Worm (Caenorhabditis elegans): ENCODE results near the gene ZC250.5.
A peak's percentile ranks its signal among the peaks of the same experiment; 100 is the strongest.

ZC250.5 gene

DNA sequence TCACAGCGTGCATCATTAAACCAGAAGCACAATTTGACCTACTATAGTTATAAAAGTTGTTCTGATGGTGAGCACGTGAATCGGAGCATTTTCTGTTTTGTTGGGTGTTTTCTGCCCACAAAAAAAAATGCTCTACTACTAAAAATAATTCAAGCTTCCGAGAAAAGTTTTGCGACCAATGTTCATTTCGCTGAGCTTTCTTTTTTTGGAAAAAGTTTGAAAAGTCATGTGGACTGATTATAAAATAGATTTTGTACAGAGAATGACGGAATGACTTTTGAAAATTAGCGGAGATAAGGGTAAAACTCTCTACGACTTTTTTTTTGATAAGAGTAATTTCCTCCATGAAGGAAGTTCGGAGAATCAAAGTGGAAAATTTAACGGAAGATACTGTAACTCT is 36.1 kb upstream of the ZC250.5 start:
- no peak for TF ChIP-seq mab-5 (tag; optimal IDR thresholded peaks at IDR 0.05)
- TF ChIP-seq gmeb-1 (tag; optimal IDR thresholded peaks at IDR 0.05) = no peak
- TF ChIP-seq ceh-82 (tag; optimal IDR thresholded peaks at IDR 0.05) = no peak
- no peak for TF ChIP-seq nhr-23 (tag; optimal IDR thresholded peaks at IDR 0.05)
- no peak for TF ChIP-seq C34F6.9 (tag; optimal IDR thresholded peaks at IDR 0.05)
- no peak for TF ChIP-seq ztf-1 (GFP tag; conservative IDR thresholded peaks at IDR 0.05)
- no peak for TF ChIP-seq zag-1 (tag; optimal IDR thresholded peaks at IDR 0.05)
- no peak for TF ChIP-seq ZK546.5 (tag; optimal IDR thresholded peaks at IDR 0.05)
- peak; percentile 20 for TF ChIP-seq crh-2 (tag; optimal IDR thresholded peaks at IDR 0.05)
- no peak for TF ChIP-seq skn-1 (tag; optimal IDR thresholded peaks at IDR 0.05)
- no peak for TF ChIP-seq peb-1 (tag; optimal IDR thresholded peaks at IDR 0.05)
- TF ChIP-seq mdl-1 (tag; optimal IDR thresholded peaks at IDR 0.05) = no peak
- no peak for TF ChIP-seq ama-1 (optimal IDR thresholded peaks at IDR 0.05)
- TF ChIP-seq mbf-1 (tag; optimal IDR thresholded peaks at IDR 0.05) = no peak
- TF ChIP-seq sma-9 (GFP tag; optimal IDR thresholded peaks at IDR 0.05) = peak; percentile 54
- TF ChIP-seq sma-9 (tag; optimal IDR thresholded peaks at IDR 0.05) = no peak
- TF ChIP-seq ztf-4 (tag; optimal IDR thresholded peaks at IDR 0.05) = no peak
- no peak for TF ChIP-seq nhr-11 (tag; optimal IDR thresholded peaks at IDR 0.05)
- no peak for TF ChIP-seq egl-27 (tag; optimal IDR thresholded peaks at IDR 0.05)
- TF ChIP-seq fos-1 (tag; optimal IDR thresholded peaks at IDR 0.05) = peak; percentile 41

DNA sequence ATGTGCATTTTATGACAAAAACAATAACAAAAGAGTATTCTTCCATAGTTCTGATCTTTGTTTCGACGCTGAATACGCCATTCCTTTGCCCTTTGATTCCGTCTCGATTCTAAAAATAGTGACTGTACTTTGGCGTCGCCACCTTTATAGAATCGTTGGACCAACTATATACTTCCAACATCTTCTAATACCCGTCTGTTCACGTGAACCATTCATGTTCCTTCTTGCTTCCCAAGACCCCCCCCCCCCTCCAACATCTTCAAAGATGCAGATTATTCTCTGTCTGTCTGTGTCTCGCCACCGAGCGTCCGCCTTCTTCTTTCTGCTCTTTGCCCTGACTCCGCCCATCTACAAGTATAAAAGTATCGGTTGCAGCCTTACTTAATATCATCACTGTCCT is 35.6 kb upstream of the ZC250.5 start:
- no peak for TF ChIP-seq mbf-1 (tag; optimal IDR thresholded peaks at IDR 0.05)
- no peak for TF ChIP-seq fos-1 (tag; optimal IDR thresholded peaks at IDR 0.05)
- no peak for TF ChIP-seq alr-1 (tag; optimal IDR thresholded peaks at IDR 0.05)
- TF ChIP-seq nhr-237 (tag; optimal IDR thresholded peaks at IDR 0.05) = no peak
- TF ChIP-seq unc-39 (tag; optimal IDR thresholded peaks at IDR 0.05) = no peak
- no peak for TF ChIP-seq nhr-129 (tag; optimal IDR thresholded peaks at IDR 0.05)
- no peak for TF ChIP-seq blmp-1 (tag; optimal IDR thresholded peaks at IDR 0.05; ENCODE audit: insufficient read depth)
- no peak for TF ChIP-seq lin-13 (GFP tag; optimal IDR thresholded peaks at IDR 0.05)

DNA sequence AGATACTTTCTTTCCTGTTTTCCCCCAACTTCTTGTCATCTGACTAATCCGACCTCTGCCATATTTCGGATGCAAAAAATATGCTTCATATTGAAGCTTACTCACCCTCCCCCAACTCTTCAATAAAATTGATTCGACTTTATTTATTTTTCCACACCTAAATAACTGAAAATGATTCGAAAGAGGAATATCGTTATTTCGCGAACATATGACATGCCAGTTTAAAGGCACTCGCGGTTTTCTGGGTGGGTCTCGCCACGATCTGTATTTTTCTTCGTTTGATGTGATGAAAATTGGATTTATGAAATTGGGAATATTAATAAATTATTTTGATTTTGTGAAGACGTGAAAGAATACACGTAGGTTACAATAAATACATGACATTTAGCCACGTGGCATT is 33.9 kb upstream of the ZC250.5 start, which contains the start of gene F44E7.3:
F44E7.3 (plus strand) TSS at position 319 of the 400 bp plus-strand sequence.
- no peak for TF ChIP-seq skn-1 (tag; optimal IDR thresholded peaks at IDR 0.05)
- TF ChIP-seq ama-1 (optimal IDR thresholded peaks at IDR 0.05) = peak; percentile 53
- TF ChIP-seq nhr-10 (tag; optimal IDR thresholded peaks at IDR 0.05) = no peak

DNA sequence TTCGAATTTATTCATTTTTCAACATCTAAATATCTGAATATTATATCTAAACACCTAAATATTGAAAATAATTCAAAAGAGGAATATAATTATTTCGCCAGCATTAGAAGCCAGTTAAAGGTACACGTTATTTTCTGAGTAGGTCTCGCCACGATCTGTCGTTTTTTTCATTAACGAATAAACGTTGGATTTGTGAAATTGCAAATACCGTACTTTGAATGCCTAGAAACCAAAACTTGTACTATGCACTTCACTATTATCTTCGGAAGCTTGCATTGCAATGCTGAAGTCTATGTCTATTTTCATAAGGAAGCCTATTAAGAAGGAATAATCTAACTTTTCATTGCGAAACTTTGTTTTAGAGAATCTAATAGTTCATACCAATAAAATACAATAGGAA is 33.1 kb upstream of the ZC250.5 start:
- TF ChIP-seq blmp-1 (tag; optimal IDR thresholded peaks at IDR 0.05; ENCODE audit: insufficient read depth) (no peak), egl-27 (tag; optimal IDR thresholded peaks at IDR 0.05) (no peak), mdl-1 (tag; optimal IDR thresholded peaks at IDR 0.05) (no peak), unc-55 (GFP tag; optimal IDR thresholded peaks at IDR 0.05) (no peak), alr-1 (tag; optimal IDR thresholded peaks at IDR 0.05) (no peak), peb-1 (tag; optimal IDR thresholded peaks at IDR 0.05) (no peak), fos-1 (tag; optimal IDR thresholded peaks at IDR 0.05) (no peak), mab-5 (tag; optimal IDR thresholded peaks at IDR 0.05) (no peak), unc-39 (tag; optimal IDR thresholded peaks at IDR 0.05) (no peak), nhr-6 (tag; optimal IDR thresholded peaks at IDR 0.05) (no peak), lin-11 (tag; optimal IDR thresholded peaks at IDR 0.05) (no peak), sma-9 (GFP tag; optimal IDR thresholded peaks at IDR 0.05) (no peak), sma-9 (tag; optimal IDR thresholded peaks at IDR 0.05) (no peak), lin-39 (tag; optimal IDR thresholded peaks at IDR 0.05) (no peak), zag-1 (tag; optimal IDR thresholded peaks at IDR 0.05) (no peak), ceh-16 (tag; optimal IDR thresholded peaks at IDR 0.05) (no peak)

ce11 chrV:5774137-5774536 is 31.4 kb upstream of the ZC250.5 start:
- TF ChIP-seq C34F6.9 (tag; optimal IDR thresholded peaks at IDR 0.05) = no peak
- no peak for TF ChIP-seq ceh-82 (tag; optimal IDR thresholded peaks at IDR 0.05)
- no peak for TF ChIP-seq mab-5 (tag; optimal IDR thresholded peaks at IDR 0.05)
- TF ChIP-seq nhr-129 (tag; optimal IDR thresholded peaks at IDR 0.05) = no peak
- no peak for TF ChIP-seq nhr-25 (tag; optimal IDR thresholded peaks at IDR 0.05)
- no peak for TF ChIP-seq nhr-237 (tag; optimal IDR thresholded peaks at IDR 0.05)
- TF ChIP-seq snpc-4 (tag; optimal IDR thresholded peaks at IDR 0.05) = no peak
- no peak for TF ChIP-seq mdl-1 (tag; optimal IDR thresholded peaks at IDR 0.05)
- no peak for TF ChIP-seq lin-13 (GFP tag; optimal IDR thresholded peaks at IDR 0.05)
- TF ChIP-seq sma-3 (GFP tag; optimal IDR thresholded peaks at IDR 0.05) = no peak
- TF ChIP-seq peb-1 (tag; optimal IDR thresholded peaks at IDR 0.05) = no peak
- TF ChIP-seq lin-39 (tag; optimal IDR thresholded peaks at IDR 0.05) = no peak
- TF ChIP-seq nhr-77 (tag; optimal IDR thresholded peaks at IDR 0.05) = no peak
- no peak for TF ChIP-seq unc-62 (GFP tag; optimal IDR thresholded peaks at IDR 0.05)
- no peak for TF ChIP-seq lin-11 (tag; optimal IDR thresholded peaks at IDR 0.05)
- TF ChIP-seq Y55F3AM.14 (GFP tag; optimal IDR thresholded peaks at IDR 0.05) = no peak
- TF ChIP-seq alr-1 (tag; optimal IDR thresholded peaks at IDR 0.05) = no peak
- TF ChIP-seq nhr-23 (tag; optimal IDR thresholded peaks at IDR 0.05) = no peak
- TF ChIP-seq dmd-4 (tag; optimal IDR thresholded peaks at IDR 0.05) = no peak

Measured in whole organism, L2 larva.